Worm (Caenorhabditis elegans) whole organism, L3 larva: Measurements from ENCODE around the gene lin-5.

ENCODE experiments used
- R02D3.7 ChIP-seq: fragments of 150-350 bp; optimal IDR thresholded peaks from 2 replicates; lab custom pipeline; 2014; ENCODE audit warnings: missing biosample characterization, missing genetic modification characterization
- ZK546.5 ChIP-seq: sonication (generic microtip); optimal IDR thresholded peaks from 2 replicates; lab custom pipeline; 2017; ENCODE audit warnings: missing biosample characterization, missing genetic modification characterization
- ama-1 ChIP-seq: fragments of 150-350 bp; optimal IDR thresholded peaks from 2 replicates; lab custom pipeline; 2018
- ceh-28 ChIP-seq: fragments of 150-350 bp; optimal IDR thresholded peaks from 2 replicates; lab custom pipeline; 2014; ENCODE audit warnings: missing biosample characterization, missing genetic modification reagents, missing genetic modification characterization
- ceh-82 ChIP-seq: fragments of 150-350 bp; optimal IDR thresholded peaks from 2 replicates; lab custom pipeline; 2014; ENCODE audit warnings: missing biosample characterization, missing genetic modification characterization
- daf-12 ChIP-seq: fragments of 150-350 bp; optimal IDR thresholded peaks from 2 replicates; lab custom pipeline; 2014; ENCODE audit warnings: missing biosample characterization, missing genetic modification reagents, missing genetic modification characterization
- egl-27 ChIP-seq: sonication (generic microtip); optimal IDR thresholded peaks from 4 replicates; lab custom pipeline; 2017; ENCODE audit warnings: missing biosample characterization, missing genetic modification reagents, missing genetic modification characterization
- egl-5 ChIP-seq: fragments of 150-350 bp; optimal IDR thresholded peaks from 2 replicates; lab custom pipeline; 2017; ENCODE audit warnings: missing biosample characterization, missing genetic modification reagents, missing genetic modification characterization, inconsistent platforms
- elt-1 ChIP-seq: fragments of 150-350 bp; optimal IDR thresholded peaks from 2 replicates; lab custom pipeline; 2014; ENCODE audit warnings: missing biosample characterization, missing genetic modification characterization
- elt-2 ChIP-seq: sonication (generic microtip); optimal IDR thresholded peaks from 2 replicates; lab custom pipeline; 2016; ENCODE audit warnings: missing genetic modification reagents, mild to moderate bottlenecking, missing genetic modification characterization, missing compliant biosample characterization
- elt-3 ChIP-seq, 3 experiments: fragments of 150-350 bp in 1 of 3; sonication (generic microtip) in 2 of 3; optimal IDR thresholded peaks; 2 replicates in 2 of 3; 4 replicates in 1 of 3; lab custom pipeline; 2014 to 2017; ENCODE audit warnings: missing biosample characterization in 3 of 3, missing genetic modification characterization in 3 of 3
- eor-1 ChIP-seq, 2 experiments: fragments of 150-350 bp; optimal IDR thresholded peaks; 2 replicates each; lab custom pipeline; 2014 to 2018; ENCODE audit warnings: missing biosample characterization in 2 of 2, missing genetic modification characterization in 2 of 2
- fkh-2 ChIP-seq: fragments of 150-350 bp; optimal IDR thresholded peaks from 2 replicates; lab custom pipeline; 2014; ENCODE audit warnings: missing biosample characterization, missing genetic modification reagents, missing genetic modification characterization
- fos-1 ChIP-seq: fragments of 150-350 bp; optimal IDR thresholded peaks from 2 replicates; lab custom pipeline; 2014; ENCODE audit warnings: missing biosample characterization, missing genetic modification characterization
- hmg-11 ChIP-seq: sonication (generic microtip); optimal IDR thresholded peaks from 2 replicates; lab custom pipeline; 2016; ENCODE audit warnings: missing genetic modification characterization, missing compliant biosample characterization
- jun-1 ChIP-seq: fragments of 150-350 bp; optimal IDR thresholded peaks from 2 replicates; lab custom pipeline; 2014; ENCODE audit warnings: missing biosample characterization, missing genetic modification reagents, missing genetic modification characterization
- lin-15B ChIP-seq: fragments of 150-350 bp; optimal IDR thresholded peaks from 2 replicates; lab custom pipeline; 2014; ENCODE audit warnings: missing biosample characterization, missing genetic modification characterization
- lin-39 ChIP-seq: fragments of 150-350 bp; optimal IDR thresholded peaks from 2 replicates; lab custom pipeline; 2018; ENCODE audit warnings: missing biosample characterization, missing genetic modification reagents, missing genetic modification characterization
- lsy-12 ChIP-seq: sonication (generic microtip); optimal IDR thresholded peaks from 2 replicates; lab custom pipeline; 2016; ENCODE audit warnings: mild to moderate bottlenecking, missing genetic modification characterization, missing compliant biosample characterization
- mdl-1 ChIP-seq: fragments of 150-350 bp; optimal IDR thresholded peaks from 2 replicates; lab custom pipeline; 2014; ENCODE audit warnings: missing biosample characterization, missing genetic modification characterization
- mml-1 ChIP-seq: fragments of 150-350 bp; sonication (generic microtip); optimal IDR thresholded peaks from 3 replicates; lab custom pipeline; 2014; ENCODE audit warnings: missing biosample characterization, missing genetic modification characterization
- nfya-1 ChIP-seq: sonication (generic microtip); optimal IDR thresholded peaks from 2 replicates; lab custom pipeline; 2017; ENCODE audit warnings: missing genetic modification characterization, mild to moderate bottlenecking, missing compliant biosample characterization, antibody characterized with exemption, moderate library complexity; ENCODE audit not compliant: insufficient read depth
- nhr-11 ChIP-seq: fragments of 150-350 bp; optimal IDR thresholded peaks from 2 replicates; lab custom pipeline; 2014; ENCODE audit warnings: missing biosample characterization, missing genetic modification characterization
- nhr-23 ChIP-seq: fragments of 150-350 bp; optimal IDR thresholded peaks from 2 replicates; lab custom pipeline; 2014; ENCODE audit warnings: missing biosample characterization, missing genetic modification reagents, missing genetic modification characterization
- nhr-237 ChIP-seq: fragments of 150-350 bp; optimal IDR thresholded peaks from 2 replicates; lab custom pipeline; 2014; ENCODE audit warnings: missing biosample characterization, missing genetic modification characterization
- nhr-25 ChIP-seq: sonication (generic microtip); optimal IDR thresholded peaks from 2 replicates; lab custom pipeline; 2017; ENCODE audit warnings: missing biosample characterization, missing genetic modification characterization
- nhr-28 ChIP-seq: fragments of 150-350 bp; optimal IDR thresholded peaks from 2 replicates; lab custom pipeline; 2014; ENCODE audit warnings: missing biosample characterization, missing genetic modification characterization
- nhr-76 ChIP-seq: fragments of 150-350 bp; sonication (generic microtip); optimal IDR thresholded peaks from 5 replicates; lab custom pipeline; 2014; ENCODE audit warnings: missing biosample characterization, missing genetic modification characterization
- nhr-77 ChIP-seq: fragments of 150-350 bp; optimal IDR thresholded peaks from 2 replicates; lab custom pipeline; 2014; ENCODE audit warnings: missing biosample characterization, missing genetic modification characterization
- pha-4 ChIP-seq: fragments of 150-350 bp; optimal IDR thresholded peaks from 2 replicates; lab custom pipeline; 2014; ENCODE audit warnings: missing biosample characterization, missing genetic modification reagents, missing genetic modification characterization
- pqm-1 ChIP-seq: fragments of 150-350 bp; optimal IDR thresholded peaks from 2 replicates; lab custom pipeline; 2017; ENCODE audit warnings: missing biosample characterization, missing genetic modification characterization, inconsistent platforms
- sea-2 ChIP-seq: fragments of 150-350 bp; sonication (generic microtip); optimal IDR thresholded peaks from 4 replicates; lab custom pipeline; 2014; ENCODE audit warnings: missing biosample characterization, missing genetic modification reagents, missing genetic modification characterization
- skn-1 ChIP-seq: fragments of 150-350 bp; optimal IDR thresholded peaks from 2 replicates; lab custom pipeline; 2014; ENCODE audit warnings: missing biosample characterization, missing genetic modification characterization
- snpc-4 ChIP-seq: fragments of 150-350 bp; optimal IDR thresholded peaks from 2 replicates; lab custom pipeline; 2014; ENCODE audit warnings: missing biosample characterization, missing genetic modification characterization
- tbx-2 ChIP-seq: sonication (generic microtip); optimal IDR thresholded peaks from 2 replicates; lab custom pipeline; 2016; ENCODE audit warnings: mild to moderate bottlenecking, missing genetic modification characterization, missing compliant biosample characterization
- unc-62 ChIP-seq: fragments of 150-350 bp; sonication (generic microtip); optimal IDR thresholded peaks from 4 replicates; lab custom pipeline; 2014; ENCODE audit warnings: missing biosample characterization, missing genetic modification reagents, missing genetic modification characterization
- ztf-11 ChIP-seq: fragments of 150-350 bp; optimal IDR thresholded peaks from 2 replicates; lab custom pipeline; 2014; ENCODE audit warnings: missing biosample characterization, missing genetic modification characterization
- ztf-4 ChIP-seq: fragments of 150-350 bp; optimal IDR thresholded peaks from 2 replicates; lab custom pipeline; 2014; ENCODE audit warnings: missing biosample characterization, missing genetic modification characterization

The lin-5 gene

DNA sequence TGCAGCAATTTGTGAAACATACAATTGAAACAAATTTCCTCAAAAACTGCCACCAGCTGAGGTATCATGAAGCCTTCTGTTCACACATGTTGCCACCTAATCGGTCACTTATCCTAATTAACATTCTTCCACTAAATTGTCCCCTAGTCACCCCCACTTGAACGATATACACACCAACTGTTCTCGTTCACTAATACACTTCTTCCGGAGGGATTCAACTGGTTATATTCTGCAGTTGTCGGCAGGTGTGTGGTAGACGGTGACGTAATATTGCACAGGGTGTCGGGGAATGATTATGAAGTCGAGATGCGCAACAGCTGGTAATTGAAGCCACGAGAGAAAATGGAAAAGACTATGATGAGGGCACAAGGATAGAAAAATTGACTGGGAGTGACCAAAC is 45.0 kb upstream of the lin-5 start:
- TF ChIP-seq tbx-2 (no peak), nhr-28 (tag; lab: Kevin White, UChicago) (no peak), unc-62 (GFP tag; lab: Kevin White, UChicago) (no peak), nhr-25 (tag; lab: Kevin White, UChicago) (no peak), ceh-82 (tag; lab: Kevin White, UChicago) (no peak), ceh-28 (no peak), fos-1 (no peak), mml-1 (tag; lab: Kevin White, UChicago) (no peak), elt-1 (tag; lab: Kevin White, UChicago) (no peak), nfya-1 (tag; lab: Kevin White, UChicago) (no peak), egl-5 (tag; lab: Kevin White, UChicago) (no peak), ZK546.5 (tag; lab: Kevin White, UChicago) (no peak), jun-1 (no peak), elt-2 (tag; lab: Kevin White, UChicago) (no peak)

DNA sequence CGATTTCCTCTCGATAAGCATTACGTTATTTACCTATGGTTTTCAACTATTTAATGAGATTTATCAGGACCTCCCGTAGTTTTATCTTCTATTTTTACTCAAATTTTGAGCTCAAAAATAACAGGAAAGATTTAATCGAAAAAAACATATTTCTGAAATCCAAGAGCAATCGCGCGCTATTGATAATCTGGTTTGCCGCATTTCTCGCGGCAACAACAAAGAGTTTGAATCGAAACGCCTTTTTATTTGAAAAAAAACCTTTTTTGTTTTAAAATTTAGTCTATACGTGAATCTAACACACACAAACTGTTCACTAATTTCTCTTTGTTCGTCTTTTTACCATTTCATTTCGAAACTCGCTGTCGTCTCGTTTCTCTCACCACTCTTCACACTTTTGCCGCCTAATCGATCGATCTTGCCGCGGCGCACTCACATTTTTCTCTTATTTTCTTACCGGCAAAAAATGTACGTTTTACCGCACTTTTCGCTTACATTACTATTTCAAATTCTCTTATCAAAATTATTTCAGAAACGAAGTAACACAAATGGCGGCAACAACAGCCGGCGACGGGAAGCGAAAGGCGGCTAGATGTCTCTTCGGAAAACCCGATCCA is 44.1 kb upstream of the lin-5 start, which contains the start of gene cki-2:
Gene cki-2, plus strand, starts transcription at position 337 of the 614 bp plus-strand sequence.
- TF ChIP-seq nhr-77 (tag; lab: Kevin White, UChicago) (no peak), elt-2 (tag; lab: Kevin White, UChicago) (peak; percentile 54), ztf-4 (tag; lab: Kevin White, UChicago) (no peak), pha-4 (peak; percentile 13), nhr-237 (tag; lab: Kevin White, UChicago) (no peak), R02D3.7 (tag; lab: Kevin White, UChicago) (no peak), ama-1 (lab: Kevin White, UChicago) (no peak), egl-5 (tag; lab: Kevin White, UChicago) (no peak), jun-1 (no peak), mml-1 (tag; lab: Kevin White, UChicago) (no peak), eor-1 (tag; optimal IDR thresholded peaks at IDR 0.05; lab: Kevin White, UChicago) (no peak), unc-62 (GFP tag; lab: Kevin White, UChicago) (no peak), nhr-23 (tag; lab: Kevin White, UChicago) (no peak), lin-15B (peak; percentile 25), nhr-76 (tag; lab: Kevin White, UChicago) (no peak), elt-1 (tag; lab: Kevin White, UChicago) (no peak), nfya-1 (tag; lab: Kevin White, UChicago) (peak; percentile 39), fkh-2 (tag; lab: Kevin White, UChicago) (no peak), sea-2 (GFP tag; lab: Kevin White, UChicago) (no peak), mdl-1 (tag; lab: Kevin White, UChicago) (no peak)

DNA sequence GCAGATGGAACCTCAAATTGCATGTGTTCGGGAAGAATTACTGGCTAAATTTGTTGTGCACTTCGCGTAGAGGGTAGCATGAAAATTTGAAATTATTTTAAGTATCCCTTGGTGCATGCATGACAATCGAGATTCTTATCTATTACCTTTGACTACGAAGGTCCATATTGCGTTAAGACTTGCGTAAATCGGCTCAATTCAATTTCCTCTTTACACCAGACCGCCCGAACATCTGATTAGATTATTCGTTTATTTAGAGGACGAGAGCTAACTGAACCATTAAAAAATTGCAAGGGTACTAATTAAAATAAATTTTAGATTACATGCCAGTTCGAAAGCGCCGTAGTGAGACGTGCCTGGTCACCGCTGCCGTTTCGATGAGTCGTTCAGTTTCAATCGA is 42.8 kb upstream of the lin-5 start:
- TF ChIP-seq daf-12 (tag; lab: Kevin White, UChicago) (no peak), nhr-11 (tag; lab: Kevin White, UChicago) (no peak), unc-62 (GFP tag; lab: Kevin White, UChicago) (no peak), hmg-11 (no peak), pqm-1 (tag; lab: Kevin White, UChicago) (no peak), nfya-1 (tag; lab: Kevin White, UChicago) (no peak), ceh-28 (no peak), ceh-82 (tag; lab: Kevin White, UChicago) (no peak), tbx-2 (no peak), sea-2 (GFP tag; lab: Kevin White, UChicago) (no peak), nhr-28 (tag; lab: Kevin White, UChicago) (no peak), elt-1 (tag; lab: Kevin White, UChicago) (no peak)
- TF ChIP-seq, all 47 proteins: peak for 0

DNA sequence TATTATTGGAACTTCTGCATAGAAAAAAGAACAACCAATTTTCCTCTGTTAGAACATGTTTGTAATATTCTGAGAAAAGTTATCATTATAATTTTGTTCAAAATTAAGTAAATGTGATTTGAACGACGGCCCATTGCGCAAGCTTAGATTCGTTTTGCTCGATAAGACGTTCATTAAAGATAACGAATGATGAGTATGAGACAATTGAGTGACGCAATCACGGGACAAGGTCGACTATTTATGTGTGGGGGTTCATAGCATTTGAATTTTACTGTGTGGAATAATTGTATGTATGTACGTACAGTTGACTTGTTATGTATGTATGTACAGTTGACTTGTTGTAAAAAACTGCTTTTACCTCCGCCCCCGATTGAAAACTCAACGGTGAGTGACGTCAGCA is 41.0 kb upstream of the lin-5 start:
- TF ChIP-seq nhr-11 (tag; lab: Kevin White, UChicago) (no peak), nhr-25 (tag; lab: Kevin White, UChicago) (no peak), lsy-12 (tag; lab: Kevin White, UChicago) (no peak), snpc-4 (tag; lab: Kevin White, UChicago) (no peak), eor-1 (tag; optimal IDR thresholded peaks at IDR 0.05; lab: Kevin White, UChicago) (no peak), hmg-11 (no peak), egl-27 (no peak), elt-3 (tag; optimal IDR thresholded peaks at IDR 0.05; lab: Kevin White, UChicago) (no peak), fkh-2 (tag; lab: Kevin White, UChicago) (no peak), nhr-77 (tag; lab: Kevin White, UChicago) (no peak), ztf-4 (tag; lab: Kevin White, UChicago) (no peak), skn-1 (tag; lab: Kevin White, UChicago) (no peak), daf-12 (tag; lab: Kevin White, UChicago) (no peak), mml-1 (tag; lab: Kevin White, UChicago) (no peak), ztf-11 (no peak), lin-15B (no peak), lin-39 (no peak)
